Fruit fly (Drosophila melanogaster): ENCODE measurements around the gene CG7878.

Gene CG7878

dm6 chr3R:8106909-8107841 lies 15.3 kb upstream of the CG7878 start:
- no peak; the same call in none of the 2 replicates for TF ChIP-seq CG12605 (GFP tag; IDR thresholded peaks at IDR 0.05)
- TF ChIP-seq fd96Ca (GFP tag; IDR thresholded peaks at IDR 0.05): no peak
- TF ChIP-seq CG8159 (tag; optimal IDR thresholded peaks at IDR 0.05): peak; percentile 65
- no peak for TF ChIP-seq CG10348 (GFP tag; IDR thresholded peaks at IDR 0.05)
- peak; percentile 58 for TF ChIP-seq CG15710 (tag; optimal IDR thresholded peaks at IDR 0.05)
- peak; percentile 38 for TF ChIP-seq CG14655 (GFP tag; optimal IDR thresholded peaks at IDR 0.05)
- no peak for TF ChIP-seq gl (tag; optimal IDR thresholded peaks at IDR 0.05)
- peak; percentile 35 for TF ChIP-seq CG8301 (tag; optimal IDR thresholded peaks at IDR 0.05)
- no peak for TF ChIP-seq D1 (tag; optimal IDR thresholded peaks at IDR 0.05)
- peak; percentile 40 for TF ChIP-seq CG13204 (GFP tag; optimal IDR thresholded peaks at IDR 0.05)
- TF ChIP-seq Ets98B (GFP tag; IDR thresholded peaks at IDR 0.05): peak; percentile 59; the same call in 1 of the 2 replicates
- no peak for TF ChIP-seq CG9948 (tag; optimal IDR thresholded peaks at IDR 0.05)
- 0 out of 2 replicates have a peak, but pooled peaks have one; percentile 29 for TF ChIP-seq rn (GFP tag; IDR thresholded peaks at IDR 0.05)
- TF ChIP-seq CG4496 (GFP tag; IDR thresholded peaks at IDR 0.05): peak; percentile 54; the same call in 2 of the 3 replicates
- peak; percentile 17 for TF ChIP-seq CG34367 (tag; optimal IDR thresholded peaks at IDR 0.05)
- no peak for TF ChIP-seq CG17806 (tag; optimal IDR thresholded peaks at IDR 0.05)
- no peak for TF ChIP-seq Snoo (tag; optimal IDR thresholded peaks at IDR 0.05)
- no peak for TF ChIP-seq CG32121 (GFP tag; IDR thresholded peaks at IDR 0.05)
- no peak for TF ChIP-seq Pif1B (GFP tag; optimal IDR thresholded peaks at IDR 0.05)
- TF ChIP-seq Pif1A (GFP tag; optimal IDR thresholded peaks at IDR 0.05): peak; percentile 24
- peak; percentile 14 for TF ChIP-seq EcR (GFP tag; optimal IDR thresholded peaks at IDR 0.05)

DNA sequence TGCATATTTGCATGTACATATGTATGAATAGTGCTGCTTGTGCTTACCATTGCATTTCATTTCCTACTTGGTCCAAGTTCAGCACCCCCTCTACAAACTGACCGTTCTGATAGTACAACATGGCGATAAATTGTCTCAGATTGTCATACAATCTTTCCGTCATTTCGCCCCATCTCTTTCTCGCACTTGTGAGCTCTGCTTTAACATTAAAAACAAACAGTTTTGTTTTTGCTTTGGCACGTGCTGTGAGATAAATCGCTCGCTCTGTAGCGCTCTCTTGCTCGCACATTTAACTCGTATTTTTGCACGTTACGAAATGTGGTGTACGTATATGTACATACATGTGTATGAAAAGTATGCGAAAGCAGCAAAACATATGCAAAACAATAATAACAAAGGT lies 13.8 kb upstream of the CG7878 start:
- peak; percentile 1 for TF ChIP-seq EcR (GFP tag; optimal IDR thresholded peaks at IDR 0.05)
- no peak for TF ChIP-seq Pif1B (GFP tag; optimal IDR thresholded peaks at IDR 0.05)

DNA sequence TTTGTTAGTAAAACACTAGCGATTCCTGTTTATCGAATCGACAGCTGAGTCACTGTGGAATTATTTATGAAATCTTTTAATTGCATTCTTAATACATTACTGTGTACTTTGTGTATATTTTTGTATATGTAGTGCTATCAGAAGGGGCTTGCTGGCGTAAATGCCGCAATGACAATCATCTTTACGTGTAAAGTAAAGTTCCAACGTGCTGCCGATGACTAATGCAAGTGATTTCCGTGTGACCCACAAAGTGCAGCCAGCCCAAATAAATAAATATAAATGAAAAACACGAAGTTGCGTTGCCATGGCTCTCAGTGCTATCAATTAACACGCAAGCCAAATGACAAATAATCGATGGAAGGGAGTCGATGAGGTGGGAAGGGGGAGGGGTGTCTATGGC lies 12.7 kb upstream of the CG7878 start:
- TF ChIP-seq EcR (GFP tag; optimal IDR thresholded peaks at IDR 0.05) (no peak), CG15710 (tag; optimal IDR thresholded peaks at IDR 0.05) (no peak), CG10348 (GFP tag; IDR thresholded peaks at IDR 0.05) (no peak), CG8159 (tag; optimal IDR thresholded peaks at IDR 0.05) (no peak)

DNA sequence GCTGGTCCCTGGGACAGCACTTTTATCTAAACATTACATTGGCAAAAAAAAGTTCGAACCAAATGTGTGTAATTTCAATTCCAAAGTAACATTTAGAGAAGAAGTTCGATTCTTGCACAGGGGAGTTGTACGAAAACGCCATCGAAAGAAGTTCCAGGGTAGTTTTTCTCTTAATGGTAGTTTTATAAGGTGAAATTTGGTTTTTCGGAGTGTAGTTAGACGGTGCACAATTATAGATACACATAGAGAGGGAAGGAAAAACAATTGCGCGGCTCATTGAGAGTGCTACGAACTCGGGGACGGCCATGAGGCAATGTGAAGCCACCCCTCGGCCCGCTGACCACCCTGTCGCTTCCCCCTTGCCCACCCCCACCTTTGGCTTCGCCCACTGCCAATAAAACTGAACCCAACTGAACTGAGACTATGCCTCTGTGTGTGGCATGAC lies 12.3 kb upstream of the CG7878 start:
- TF ChIP-seq rn (GFP tag; IDR thresholded peaks at IDR 0.05): peak; percentile 65
- no peak for TF ChIP-seq CG8159 (tag; optimal IDR thresholded peaks at IDR 0.05)
- TF ChIP-seq CG4496 (GFP tag; IDR thresholded peaks at IDR 0.05): peak; percentile 85
- no peak for TF ChIP-seq CG12605 (GFP tag; IDR thresholded peaks at IDR 0.05)
- TF ChIP-seq CG13204 (GFP tag; optimal IDR thresholded peaks at IDR 0.05): no peak
- peak; percentile 28 for TF ChIP-seq CG17806 (tag; optimal IDR thresholded peaks at IDR 0.05)
- TF ChIP-seq CG14655 (GFP tag; optimal IDR thresholded peaks at IDR 0.05): peak; percentile 79
- peak; percentile 24 for TF ChIP-seq EcR (GFP tag; optimal IDR thresholded peaks at IDR 0.05)
- no peak for TF ChIP-seq Snoo (tag; optimal IDR thresholded peaks at IDR 0.05)
- peak; percentile 53 for TF ChIP-seq Pif1A (GFP tag; optimal IDR thresholded peaks at IDR 0.05)
- TF ChIP-seq CG9948 (tag; optimal IDR thresholded peaks at IDR 0.05): peak; percentile 22
- peak; percentile 68 for TF ChIP-seq CG8301 (tag; optimal IDR thresholded peaks at IDR 0.05)
- TF ChIP-seq CG34367 (tag; optimal IDR thresholded peaks at IDR 0.05): peak; percentile 6
- TF ChIP-seq fd96Ca (GFP tag; IDR thresholded peaks at IDR 0.05): peak; percentile 86
- peak; percentile 80 for TF ChIP-seq Ets98B (GFP tag; IDR thresholded peaks at IDR 0.05)
- TF ChIP-seq Pif1B (GFP tag; optimal IDR thresholded peaks at IDR 0.05): peak; percentile 36
- TF ChIP-seq CG15710 (tag; optimal IDR thresholded peaks at IDR 0.05): no peak
- TF ChIP-seq D1 (tag; optimal IDR thresholded peaks at IDR 0.05): no peak
- 0 out of 2 replicates have a peak, but pooled peaks have one; percentile 4 for TF ChIP-seq CG10348 (GFP tag; IDR thresholded peaks at IDR 0.05)
- peak; percentile 82 for TF ChIP-seq CG32121 (GFP tag; IDR thresholded peaks at IDR 0.05)
- TF ChIP-seq gl (tag; optimal IDR thresholded peaks at IDR 0.05): no peak

DNA sequence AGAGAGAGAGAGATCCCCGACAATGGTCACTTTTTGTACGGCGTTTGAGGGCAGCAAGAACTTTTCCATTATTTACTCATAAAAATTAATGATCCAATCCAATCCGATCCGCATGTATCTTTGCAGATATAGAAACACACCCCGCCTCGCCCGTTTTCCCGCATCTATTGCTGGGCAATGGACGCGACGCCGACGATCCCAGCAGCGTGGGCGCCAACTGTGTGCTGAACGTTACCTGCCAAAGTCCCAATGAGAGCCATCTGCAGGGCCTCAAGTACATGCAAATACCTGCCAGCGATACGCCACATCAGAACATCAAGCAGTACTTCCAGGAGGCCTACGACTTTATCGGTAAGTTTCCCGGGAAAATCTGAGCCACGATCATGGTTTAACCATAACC lies 11.6 kb upstream of the CG7878 start:
- TF ChIP-seq rn (GFP tag; IDR thresholded peaks at IDR 0.05) (no peak), Snoo (tag; optimal IDR thresholded peaks at IDR 0.05) (no peak), CG12605 (GFP tag; IDR thresholded peaks at IDR 0.05) (no peak), CG9948 (tag; optimal IDR thresholded peaks at IDR 0.05) (no peak)

DNA sequence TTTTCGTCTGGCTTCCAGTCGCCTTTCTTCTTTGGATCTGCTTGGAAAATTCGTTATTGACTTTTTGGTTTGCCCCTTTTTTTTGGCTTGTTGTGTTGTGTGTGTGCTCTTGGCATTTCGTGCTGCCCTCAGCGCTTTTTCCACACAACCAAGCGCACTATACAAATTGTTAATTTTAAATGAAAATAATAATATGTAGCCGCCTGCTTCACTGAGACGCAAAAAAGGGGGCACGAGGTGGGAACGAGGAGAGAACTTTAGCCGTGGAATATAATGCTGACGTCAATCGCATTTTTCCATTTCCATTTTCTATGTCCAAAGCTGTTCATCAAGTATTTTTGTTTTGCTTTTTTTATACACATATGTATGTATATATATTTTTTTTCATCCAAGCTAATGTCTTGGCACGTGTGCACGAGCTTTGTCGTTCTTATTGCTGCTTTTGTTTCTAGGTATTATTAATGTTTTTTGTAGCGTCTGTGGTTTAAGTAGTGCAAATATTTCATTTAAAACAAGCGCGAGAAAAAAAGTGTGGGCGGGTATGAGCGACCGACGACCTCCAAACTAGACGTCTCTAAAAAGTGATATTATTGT lies 10.6 kb upstream of the CG7878 start:
- no peak for TF ChIP-seq CG13204 (GFP tag; optimal IDR thresholded peaks at IDR 0.05)
